Fruit fly (Drosophila melanogaster): ENCODE data around the gene CG5478.
A peak's percentile ranks its signal among the peaks of the same experiment; 100 is the strongest.

CG5478 gene

dm6 chr3R:15974235-15974634 lies 40.7 kb upstream of the CG5478 start (continued):
- TF ChIP-seq CG10321 (GFP tag; IDR thresholded peaks at IDR 0.05): no peak
- no peak for TF ChIP-seq CG17912 (GFP tag; optimal IDR thresholded peaks at IDR 0.05)
- TF ChIP-seq p53 (GFP tag; optimal IDR thresholded peaks at IDR 0.05): peak; percentile 57
- TF ChIP-seq stwl (tag; optimal IDR thresholded peaks at IDR 0.05): no peak
- TF ChIP-seq CG13123 (GFP tag; optimal IDR thresholded peaks at IDR 0.05): peak; percentile 51
- peak; percentile 56 for TF ChIP-seq CG15011 (GFP tag; optimal IDR thresholded peaks at IDR 0.05)
- peak; percentile 80 for TF ChIP-seq CG7357 (GFP tag; IDR thresholded peaks at IDR 0.05)
- TF ChIP-seq Vsx1 (GFP tag; optimal IDR thresholded peaks at IDR 0.05): peak; percentile 61
- peak; percentile 68 for TF ChIP-seq sqz (GFP tag; optimal IDR thresholded peaks at IDR 0.05)
- TF ChIP-seq crc (GFP tag; optimal IDR thresholded peaks at IDR 0.05): peak; percentile 71
- TF ChIP-seq pnt (GFP tag; optimal IDR thresholded peaks at IDR 0.05): peak; percentile 78
- TF ChIP-seq row (GFP tag; IDR thresholded peaks at IDR 0.05): no peak
- TF ChIP-seq CTCF (GFP tag; optimal IDR thresholded peaks at IDR 0.05): peak; percentile 37
- TF ChIP-seq trem (tag; optimal IDR thresholded peaks at IDR 0.05): peak; percentile 68
- TF ChIP-seq CG17802 (tag; optimal IDR thresholded peaks at IDR 0.05): peak; percentile 38
- TF ChIP-seq z (GFP tag; IDR thresholded peaks at IDR 0.05): no peak
- TF ChIP-seq Lim3 (GFP tag; IDR thresholded peaks at IDR 0.05): no peak
- TF ChIP-seq jumu (GFP tag; optimal IDR thresholded peaks at IDR 0.05): peak; percentile 74
- TF ChIP-seq CG10979 (tag; optimal IDR thresholded peaks at IDR 0.05): peak; percentile 82
- TF ChIP-seq CG18476 (GFP tag; optimal IDR thresholded peaks at IDR 0.05): peak; percentile 59
- no peak for TF ChIP-seq CG6791 (GFP tag; IDR thresholded peaks at IDR 0.05; ENCODE audit: partially characterized antibody)
- no peak for TF ChIP-seq Aef1 (GFP tag; IDR thresholded peaks at IDR 0.05)
- TF ChIP-seq lola (GFP tag; optimal IDR thresholded peaks at IDR 0.05): peak in 1 of 3 experiments; percentile 70
- TF ChIP-seq CG6854 (GFP tag; optimal IDR thresholded peaks at IDR 0.05): peak; percentile 66
- no peak for TF ChIP-seq abd-A (tag; optimal IDR thresholded peaks at IDR 0.05)
- peak; percentile 81 for TF ChIP-seq chif (GFP tag; optimal IDR thresholded peaks at IDR 0.05)
- peak; percentile 54 for TF ChIP-seq kay (GFP tag; optimal IDR thresholded peaks at IDR 0.05)
- TF ChIP-seq CG8388 (GFP tag; optimal IDR thresholded peaks at IDR 0.05): peak; percentile 78
- peak; percentile 64 for TF ChIP-seq Six4 (GFP tag; optimal IDR thresholded peaks at IDR 0.05)
- peak; percentile 89 for TF ChIP-seq tap (tag; optimal IDR thresholded peaks at IDR 0.05)
- peak; percentile 79 for TF ChIP-seq bab2 (GFP tag; optimal IDR thresholded peaks at IDR 0.05)
- no peak for TF ChIP-seq crol (GFP tag; IDR thresholded peaks at IDR 0.05)
- TF ChIP-seq nerfin-2 (GFP tag; IDR thresholded peaks at IDR 0.05; ENCODE audit: partially characterized antibody): no peak
- peak; percentile 8 for TF ChIP-seq CG2116 (GFP tag; optimal IDR thresholded peaks at IDR 0.05)
- TF ChIP-seq Hsf (GFP tag; optimal IDR thresholded peaks at IDR 0.05): peak; percentile 78
- peak; percentile 82 for TF ChIP-seq Meics (GFP tag; optimal IDR thresholded peaks at IDR 0.05)
- TF ChIP-seq ttk (GFP tag; IDR thresholded peaks at IDR 0.05): no peak
- peak; percentile 32 for TF ChIP-seq Fer2 (tag; optimal IDR thresholded peaks at IDR 0.05)
- peak; percentile 81 for TF ChIP-seq CG12659 (GFP tag; optimal IDR thresholded peaks at IDR 0.05)
- TF ChIP-seq toy (GFP tag; IDR thresholded peaks at IDR 0.05): no peak
- peak; percentile 69 for TF ChIP-seq CG12942 (GFP tag; optimal IDR thresholded peaks at IDR 0.05)
- TF ChIP-seq CG17385 (GFP tag; optimal IDR thresholded peaks at IDR 0.05): peak; percentile 70
- peak; percentile 68 for TF ChIP-seq luna (GFP tag; optimal IDR thresholded peaks at IDR 0.05)
- no peak for TF ChIP-seq GATAe (GFP tag; conservative IDR thresholded peaks at IDR 0.05)
- peak; percentile 83 for TF ChIP-seq CG2120 (GFP tag; optimal IDR thresholded peaks at IDR 0.05)
- peak; percentile 68 for TF ChIP-seq Asciz (GFP tag; optimal IDR thresholded peaks at IDR 0.05)
- TF ChIP-seq Pdp1 (GFP tag; optimal IDR thresholded peaks at IDR 0.05): peak; percentile 75 to 81
- TF ChIP-seq cad (GFP tag; optimal IDR thresholded peaks at IDR 0.05): no peak
- no peak for TF ChIP-seq CG31441 (GFP tag; IDR thresholded peaks at IDR 0.05)
- peak; percentile 82 for TF ChIP-seq repo (GFP tag; optimal IDR thresholded peaks at IDR 0.05)
- TF ChIP-seq Xrp1 (GFP tag; IDR thresholded peaks at IDR 0.05): no peak
- peak; percentile 70 for TF ChIP-seq Atf-2 (GFP tag; optimal IDR thresholded peaks at IDR 0.05)

Data from whole organism, embryonic.